Worm (Caenorhabditis elegans) whole organism, young adult: ENCODE data around the gene Y54G2A.12.

ENCODE experiments used
- C06A6.2 ChIP-seq: fragments of 200-800 bp; sonication (Bioruptor generic); conservative IDR thresholded peaks from 2 replicates; pipeline ENCODE4 v1.3.6; 2022; ENCODE audit warnings: missing genetic modification characterization, missing compliant biosample characterization
- D2030.7 ChIP-seq: fragments of 200-800 bp; sonication (Bioruptor generic); IDR thresholded peaks from 2 replicates; pipeline ENCODE4 v1.3.6; 2022; ENCODE audit warnings: missing genetic modification reagents, missing genetic modification characterization, missing compliant biosample characterization
- F10E7.11 ChIP-seq: sonication (generic microtip); optimal IDR thresholded peaks from 2 replicates; lab custom pipeline; 2017; ENCODE audit warnings: mild to moderate bottlenecking, missing genetic modification characterization, moderate library complexity, missing compliant biosample characterization
- F23B12.7 ChIP-seq: sonication (generic microtip); optimal IDR thresholded peaks from 2 replicates; lab custom pipeline; 2017; ENCODE audit warnings: missing genetic modification characterization, mild to moderate bottlenecking, missing compliant biosample characterization, antibody characterized with exemption, moderate library complexity; ENCODE audit not compliant: insufficient read depth
- F39B2.1 ChIP-seq: fragments of 200-800 bp; sonication (Bioruptor generic); IDR thresholded peaks from 2 replicates; pipeline ENCODE4 v1.3.6; 2022; ENCODE audit warnings: missing genetic modification reagents, missing genetic modification characterization, missing compliant biosample characterization
- F57A8.1 ChIP-seq: fragments of 200-800 bp; sonication (Bioruptor generic); optimal IDR thresholded peaks from 2 replicates; lab custom pipeline; 2018; ENCODE audit warnings: mild to moderate bottlenecking, missing genetic modification characterization, moderate library complexity, missing compliant biosample characterization
- K11D2.4 ChIP-seq: fragments of 200-800 bp; sonication (Bioruptor generic); IDR thresholded peaks from 2 replicates; pipeline ENCODE4 v1.3.6; 2022; ENCODE audit warnings: missing genetic modification reagents, missing genetic modification characterization, missing compliant biosample characterization
- K12H6.12 ChIP-seq: fragments of 200-800 bp; sonication (Bioruptor generic); optimal IDR thresholded peaks from 2 replicates; lab custom pipeline; 2018; ENCODE audit warnings: mild to moderate bottlenecking, missing genetic modification characterization, missing compliant biosample characterization
- T07F8.4 ChIP-seq: sonication (generic microtip); optimal IDR thresholded peaks from 2 replicates; lab custom pipeline; 2016; ENCODE audit warnings: mild to moderate bottlenecking, missing genetic modification characterization, moderate library complexity, missing compliant biosample characterization
- Y56A3A.18 ChIP-seq: fragments of 200-800 bp; sonication (Bioruptor generic); IDR thresholded peaks from 2 replicates; pipeline ENCODE4 v1.3.6; 2022; ENCODE audit warnings: missing genetic modification reagents, missing genetic modification characterization, missing compliant biosample characterization
- Y95B8A.8 ChIP-seq: fragments of 200-800 bp; sonication (Bioruptor generic); IDR thresholded peaks from 2 replicates; pipeline ENCODE4 v1.3.6; 2022; ENCODE audit warnings: missing genetic modification reagents, missing genetic modification characterization, missing compliant biosample characterization
- ama-1 ChIP-seq, 3 experiments: fragments of 150-350 bp in 1 of 3; sonication (generic microtip) in 2 of 3; optimal IDR thresholded peaks; 2 replicates each; lab custom pipeline; 2014 to 2018; ENCODE audit warnings: missing biosample characterization in 2 of 3, missing genetic modification characterization in 2 of 3, missing genetic modification reagents in 2 of 3
- aptf-2 ChIP-seq: fragments of 200-800 bp; sonication (Bioruptor generic); conservative IDR thresholded peaks from 2 replicates; pipeline ENCODE4 v1.3.6; 2022; ENCODE audit warnings: missing genetic modification reagents, missing genetic modification characterization, missing compliant biosample characterization
- atf-7 ChIP-seq: sonication (generic microtip); optimal IDR thresholded peaks from 2 replicates; lab custom pipeline; 2017; ENCODE audit warnings: mild to moderate bottlenecking, missing genetic modification characterization, missing compliant biosample characterization
- attf-5 ChIP-seq: fragments of 200-800 bp; sonication (Bioruptor generic); optimal IDR thresholded peaks from 2 replicates; lab custom pipeline; 2018; ENCODE audit warnings: mild to moderate bottlenecking, missing genetic modification characterization, missing compliant biosample characterization
- ceh-79 ChIP-seq: sonication (generic microtip); optimal IDR thresholded peaks from 2 replicates; lab custom pipeline; 2017; ENCODE audit warnings: mild to moderate bottlenecking, missing genetic modification characterization, missing compliant biosample characterization
- chd-7 ChIP-seq: sonication (generic microtip); optimal IDR thresholded peaks from 2 replicates; lab custom pipeline; 2016; ENCODE audit warnings: mild to moderate bottlenecking, missing genetic modification characterization, moderate library complexity, missing compliant biosample characterization
- dox-1 ChIP-seq: fragments of 200-800 bp; sonication (Bioruptor generic); IDR thresholded peaks from 2 replicates; pipeline ENCODE4 v1.3.6; 2022; ENCODE audit warnings: missing genetic modification reagents, missing genetic modification characterization, missing compliant biosample characterization
- efl-1 ChIP-seq: fragments of 150-350 bp; optimal IDR thresholded peaks from 2 replicates; lab custom pipeline; 2014; ENCODE audit warnings: missing biosample characterization, missing genetic modification reagents, missing genetic modification characterization
- egl-18 ChIP-seq: fragments of 200-800 bp; sonication (Bioruptor generic); IDR thresholded peaks from 2 replicates; pipeline ENCODE4 v1.3.6; 2022; ENCODE audit warnings: missing genetic modification reagents, missing genetic modification characterization, missing compliant biosample characterization
- egl-44 ChIP-seq: fragments of 200-800 bp; sonication (Bioruptor generic); IDR thresholded peaks from 2 replicates; pipeline ENCODE4 v1.3.6; 2022; ENCODE audit warnings: missing genetic modification reagents, missing genetic modification characterization, missing compliant biosample characterization
- gei-17 ChIP-seq: fragments of 200-800 bp; sonication (Bioruptor generic); optimal IDR thresholded peaks from 2 replicates; lab custom pipeline; 2018; ENCODE audit warnings: mild to moderate bottlenecking, missing genetic modification characterization, missing compliant biosample characterization
- hmg-20 ChIP-seq: fragments of 200-800 bp; sonication (Bioruptor generic); IDR thresholded peaks from 2 replicates; pipeline ENCODE4 v1.3.6; 2022; ENCODE audit warnings: missing genetic modification reagents, missing genetic modification characterization, missing compliant biosample characterization
- let-526 ChIP-seq: fragments of 200-800 bp; sonication (Bioruptor generic); IDR thresholded peaks from 2 replicates; pipeline ENCODE4 v1.3.6; 2022; ENCODE audit warnings: missing genetic modification reagents, missing genetic modification characterization, missing compliant biosample characterization
- let-607 ChIP-seq, 2 experiments: fragments of 200-800 bp in 1 of 2; sonication (Bioruptor generic) in 1 of 2; sonication (generic microtip) in 1 of 2; optimal IDR thresholded peaks; 2 replicates each; lab custom pipeline; 2016 to 2018; ENCODE audit warnings: mild to moderate bottlenecking in 2 of 2, missing compliant biosample characterization in 2 of 2, missing genetic modification characterization in 2 of 2, moderate library complexity in 2 of 2, missing genotype in 1 of 2
- lin-40 ChIP-seq: sonication (generic microtip); optimal IDR thresholded peaks from 2 replicates; lab custom pipeline; 2016; ENCODE audit warnings: missing genetic modification characterization, mild to moderate bottlenecking, missing compliant biosample characterization, missing genotype, missing genetic modification reagents
- lin-54 ChIP-seq: fragments of 200-800 bp; sonication (Bioruptor generic); optimal IDR thresholded peaks from 2 replicates; lab custom pipeline; 2018; ENCODE audit warnings: mild to moderate bottlenecking, missing genetic modification characterization, missing compliant biosample characterization
- madf-3 ChIP-seq: fragments of 200-800 bp; sonication (Bioruptor generic); IDR thresholded peaks from 2 replicates; pipeline ENCODE4 v1.3.6; 2022; ENCODE audit warnings: missing genetic modification reagents, missing genetic modification characterization, missing compliant biosample characterization
- mel-28 ChIP-seq: sonication (generic microtip); optimal IDR thresholded peaks from 2 replicates; lab custom pipeline; 2016; ENCODE audit warnings: borderline replicate concordance, mild to moderate bottlenecking, missing genetic modification characterization, missing compliant biosample characterization
- nfya-1 ChIP-seq: sonication (generic microtip); optimal IDR thresholded peaks from 2 replicates; lab custom pipeline; 2017; ENCODE audit warnings: antibody characterized with exemption, missing compliant biosample characterization, missing genetic modification characterization, borderline replicate concordance; ENCODE audit not compliant: insufficient read depth
- nfyb-1 ChIP-seq: fragments of 200-800 bp; sonication (Bioruptor generic); IDR thresholded peaks from 2 replicates; pipeline ENCODE4 v1.3.6; 2022; ENCODE audit warnings: missing genetic modification reagents, missing genetic modification characterization, missing compliant biosample characterization
- nhr-120 ChIP-seq: fragments of 200-800 bp; sonication (Bioruptor generic); IDR thresholded peaks from 2 replicates; pipeline ENCODE4 v1.3.6; 2022; ENCODE audit warnings: missing genetic modification characterization, missing compliant biosample characterization
- nhr-179 ChIP-seq: sonication (generic microtip); optimal IDR thresholded peaks from 2 replicates; lab custom pipeline; 2016; ENCODE audit warnings: mild to moderate bottlenecking, missing genetic modification characterization, missing compliant biosample characterization
- nhr-27 ChIP-seq: fragments of 200-800 bp; sonication (Bioruptor generic); optimal IDR thresholded peaks from 2 replicates; lab custom pipeline; 2018; ENCODE audit warnings: mild to moderate bottlenecking, missing genetic modification characterization, moderate library complexity, missing compliant biosample characterization
- nhr-80 ChIP-seq: sonication (generic microtip); optimal IDR thresholded peaks from 2 replicates; lab custom pipeline; 2016; ENCODE audit warnings: missing genetic modification characterization, missing compliant biosample characterization
- pbrm-1 ChIP-seq: fragments of 200-800 bp; sonication (Bioruptor generic); IDR thresholded peaks from 2 replicates; pipeline ENCODE4 v1.3.6; 2022; ENCODE audit warnings: missing genetic modification reagents, missing genetic modification characterization, missing compliant biosample characterization
- pha-4 ChIP-seq: fragments of 150-350 bp; sonication (generic microtip); optimal IDR thresholded peaks from 2 replicates; lab custom pipeline; 2014; ENCODE audit warnings: missing biosample characterization, missing genetic modification reagents, missing genetic modification characterization
- repo-1 ChIP-seq: sonication (generic microtip); optimal IDR thresholded peaks from 2 replicates; lab custom pipeline; 2017; ENCODE audit warnings: mild to moderate bottlenecking, missing genetic modification characterization, missing compliant biosample characterization
- snpc-1.1 ChIP-seq: sonication (generic microtip); optimal IDR thresholded peaks from 2 replicates; lab custom pipeline; 2017; ENCODE audit warnings: missing genetic modification characterization, mild to moderate bottlenecking, missing compliant biosample characterization, antibody characterized with exemption, moderate library complexity, missing genotype, missing genetic modification reagents; ENCODE audit not compliant: insufficient read depth
- snpc-3.4 ChIP-seq: sonication (generic microtip); optimal IDR thresholded peaks from 2 replicates; lab custom pipeline; 2017; ENCODE audit warnings: missing genetic modification characterization, mild to moderate bottlenecking, missing compliant biosample characterization, antibody characterized with exemption, moderate library complexity, missing genotype, missing genetic modification reagents
- snpc-4 ChIP-seq, 5 experiments: fragments of 150-350 bp in 1 of 5; sonication (generic microtip) in 4 of 5; optimal IDR thresholded peaks; 2 replicates each; lab custom pipeline; 2014 to 2018; ENCODE audit warnings: missing genetic modification characterization in 5 of 5, missing biosample characterization in 3 of 5, antibody characterized with exemption in 2 of 5, mild to moderate bottlenecking in 2 of 5, missing compliant biosample characterization in 2 of 5, missing genotype in 2 of 5, moderate library complexity in 2 of 5, missing genetic modification reagents in 1 of 5
- somi-1 ChIP-seq: fragments of 200-800 bp; sonication (Bioruptor generic); optimal IDR thresholded peaks from 2 replicates; lab custom pipeline; 2018; ENCODE audit warnings: mild to moderate bottlenecking, missing genetic modification characterization, missing compliant biosample characterization
- tbp1 ChIP-seq: fragments of 200-800 bp; sonication (Bioruptor generic); optimal IDR thresholded peaks from 2 replicates; lab custom pipeline; 2018; ENCODE audit warnings: mild to moderate bottlenecking, missing genetic modification characterization, missing compliant biosample characterization
- unc-130 ChIP-seq: sonication (generic microtip); optimal IDR thresholded peaks from 2 replicates; lab custom pipeline; 2016; ENCODE audit warnings: missing genetic modification reagents, missing genetic modification characterization, missing compliant biosample characterization
- ztf-18 ChIP-seq: sonication (generic microtip); optimal IDR thresholded peaks from 2 replicates; lab custom pipeline; 2016; ENCODE audit warnings: missing genotype, mild to moderate bottlenecking, missing genetic modification characterization, missing compliant biosample characterization
- ztf-25 ChIP-seq: fragments of 200-800 bp; sonication (Bioruptor generic); IDR thresholded peaks from 2 replicates; pipeline ENCODE4 v1.3.6; 2022; ENCODE audit warnings: missing genetic modification reagents, missing genetic modification characterization, missing compliant biosample characterization
- ztf-26 ChIP-seq: sonication (generic microtip); optimal IDR thresholded peaks from 2 replicates; lab custom pipeline; 2017; ENCODE audit warnings: missing genetic modification characterization, missing compliant biosample characterization

Y54G2A.12 gene

ce11 chrIV:2774500-2774899 lies 8.1 kb downstream of the Y54G2A.12 start:
- TF ChIP-seq nhr-27 (no peak), ama-1 (optimal IDR thresholded peaks at IDR 0.05; lab: Kevin White, UChicago) (peak; percentile 60), ama-1 (GFP tag; optimal IDR thresholded peaks at IDR 0.05; lab: Kevin White, UChicago) (no peak), efl-1 (GFP tag; lab: Kevin White, UChicago) (no peak), nhr-120 (GFP tag; lab: Robert Waterston, UW) (no peak), hmg-20 (GFP tag; lab: Robert Waterston, UW) (no peak), ceh-79 (no peak), Y95B8A.8 (GFP tag; lab: Robert Waterston, UW) (0 out of 2 replicates have a peak, but pooled peaks have one; percentile 25), K11D2.4 (GFP tag; lab: Robert Waterston, UW) (peak; percentile 82), ztf-18 (tag; lab: Kevin White, UChicago) (peak; percentile 22), F23B12.7 (peak; percentile 42), nhr-80 (tag; lab: Kevin White, UChicago) (peak; percentile 26), D2030.7 (GFP tag; lab: Robert Waterston, UW) (no peak), ztf-26 (tag; lab: Kevin White, UChicago) (peak; percentile 41), snpc-1.1 (tag; lab: Kevin White, UChicago) (no peak), somi-1 (GFP tag; lab: Kevin White, UChicago) (peak; percentile 20), unc-130 (GFP tag; lab: Kevin White, UChicago) (no peak), C06A6.2 (peak; percentile 78; the same call in 1 of the 2 replicates), F57A8.1 (GFP tag; lab: Kevin White, UChicago) (no peak), let-607 (tag; optimal IDR thresholded peaks at IDR 0.05; lab: Kevin White, UChicago) (peak in 1 of 2 experiments; percentile 25), F10E7.11 (no peak), ztf-25 (GFP tag; lab: Robert Waterston, UW) (no peak), lin-40 (peak; percentile 78), chd-7 (peak; percentile 73), attf-5 (GFP tag; lab: Kevin White, UChicago) (peak; percentile 65), atf-7 (no peak), repo-1 (tag; lab: Kevin White, UChicago) (no peak), pha-4 (tag; lab: Kevin White, UChicago) (peak; percentile 79), K12H6.12 (tag; lab: Kevin White, UChicago) (peak; percentile 73), egl-18 (GFP tag; lab: Robert Waterston, UW) (no peak), F39B2.1 (GFP tag; lab: Robert Waterston, UW) (no peak), gei-17 (peak; percentile 6), snpc-3.4 (no peak), pbrm-1 (GFP tag; lab: Robert Waterston, UW) (peak; percentile 72), dox-1 (GFP tag; lab: Robert Waterston, UW) (peak; percentile 65), mel-28 (no peak), Y56A3A.18 (GFP tag; lab: Robert Waterston, UW) (0 out of 2 replicates have a peak, but pooled peaks have one; percentile 38), let-526 (peak; percentile 85; the same call in 1 of the 2 replicates), egl-44 (GFP tag; lab: Robert Waterston, UW) (no peak), T07F8.4 (tag; lab: Kevin White, UChicago) (no peak), nfyb-1 (GFP tag; lab: Robert Waterston, UW) (peak; percentile 54; the same call in 1 of the 2 replicates), aptf-2 (GFP tag; lab: Robert Waterston, UW) (no peak), madf-3 (0 out of 2 replicates have a peak, but pooled peaks have one; percentile 56), snpc-4 (GFP tag; optimal IDR thresholded peaks at IDR 0.05; lab: Kevin White, UChicago) (no peak), snpc-4 (tag; optimal IDR thresholded peaks at IDR 0.05; lab: Kevin White, UChicago) (peak in 1 of 4 experiments; percentile 38), lin-54 (peak; percentile 41), tbp1 (GFP tag; lab: Kevin White, UChicago) (peak; percentile 45), nhr-179 (tag; lab: Kevin White, UChicago) (no peak), nfya-1 (no peak)
